Worm (Caenorhabditis elegans): ENCODE measurements around the gene srh-284.

- TF ChIP-seq snpc-4 (tag; optimal IDR thresholded peaks at IDR 0.05): no peak
- no peak for TF ChIP-seq unc-55 (GFP tag; optimal IDR thresholded peaks at IDR 0.05)
- no peak for TF ChIP-seq aly-2 (tag; optimal IDR thresholded peaks at IDR 0.05)
- TF ChIP-seq ztf-11 (tag; optimal IDR thresholded peaks at IDR 0.05): no peak
- TF ChIP-seq ztf-1 (GFP tag; conservative IDR thresholded peaks at IDR 0.05): no peak
- no peak for TF ChIP-seq ztf-4 (tag; optimal IDR thresholded peaks at IDR 0.05)
- no peak for TF ChIP-seq lsy-2 (tag; optimal IDR thresholded peaks at IDR 0.05)
- no peak for TF ChIP-seq blmp-1 (tag; optimal IDR thresholded peaks at IDR 0.05; ENCODE audit: insufficient read depth)
- TF ChIP-seq alr-1 (tag; optimal IDR thresholded peaks at IDR 0.05): no peak
- no peak for TF ChIP-seq peb-1 (tag; optimal IDR thresholded peaks at IDR 0.05)
- no peak for TF ChIP-seq ama-1 (optimal IDR thresholded peaks at IDR 0.05)
- TF ChIP-seq fos-1 (tag; optimal IDR thresholded peaks at IDR 0.05): no peak
Observed at ce11 chrV:17805323-17805722, 38.0 kb downstream of the srh-284 start, which contains the start of gene srh-291.
